Worm (Caenorhabditis elegans): ENCODE data around the gene pepm-1.
"Not testable (repeated sequence)": the region's sequence is repeated elsewhere in the genome, so short reads cannot be mapped to it uniquely, and the experiment has no call there.

DNA sequence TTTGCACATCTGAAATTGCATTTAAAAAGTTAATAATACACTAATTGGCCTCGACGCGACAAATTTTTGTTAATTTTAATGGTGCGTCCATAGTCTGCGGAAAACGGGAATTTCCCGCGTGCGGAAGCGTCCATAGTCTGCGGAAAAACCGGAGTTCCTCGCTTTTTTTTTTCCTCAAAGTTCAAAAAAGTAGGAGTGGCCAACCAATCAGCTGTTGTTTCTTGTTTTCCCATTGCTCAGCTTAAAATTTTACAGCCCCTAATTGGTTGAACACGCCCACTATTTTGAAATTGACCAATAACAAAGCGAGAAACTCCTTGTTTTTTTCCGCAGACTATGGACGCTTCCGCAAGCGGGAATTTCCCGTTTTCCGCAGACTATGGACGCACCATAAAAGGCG is 28.4 kb downstream of the pepm-1 start:
- TF ChIP-seq nhr-11 (tag; optimal IDR thresholded peaks at IDR 0.05); ceh-45 (GFP tag; IDR thresholded peaks at IDR 0.05); hlh-30 (tag; optimal IDR thresholded peaks at IDR 0.05; ENCODE audit: insufficient read depth); Y22D7AL.16 (tag; optimal IDR thresholded peaks at IDR 0.05); sdc-2 (tag; optimal IDR thresholded peaks at IDR 0.05); ref-2 (tag; optimal IDR thresholded peaks at IDR 0.05); tbx-2 (tag; optimal IDR thresholded peaks at IDR 0.05); pha-4 (tag; optimal IDR thresholded peaks at IDR 0.05); F13H6.1 (tag; optimal IDR thresholded peaks at IDR 0.05): not testable (repeated sequence)
- TF ChIP-seq nfya-1 (tag; optimal IDR thresholded peaks at IDR 0.05) = peak; percentile 65

Measured in whole organism, late embryonic.